Worm (Caenorhabditis elegans): ENCODE results near the gene let-70.

Gene let-70

DNA sequence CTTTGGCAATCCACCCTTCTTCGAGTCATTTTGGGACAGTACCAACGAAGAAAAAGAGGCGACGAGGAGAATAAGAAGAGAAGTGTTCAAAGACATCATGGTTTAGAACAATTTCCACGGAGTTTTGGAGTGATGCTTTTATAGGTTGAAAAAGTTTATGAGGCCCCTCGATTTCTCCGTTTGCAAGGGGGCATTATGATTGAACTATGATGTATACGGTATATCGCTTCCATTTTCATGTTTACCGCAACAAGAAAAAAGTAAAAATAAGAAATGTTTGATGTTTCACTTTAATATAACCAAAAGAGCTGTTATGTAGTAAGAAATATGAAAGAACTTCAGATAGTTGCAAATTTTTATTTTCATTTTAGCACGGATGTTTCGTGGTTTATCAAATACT is 19.3 kb upstream of the let-70 start, which contains the start of gene srlf-18:
srlf-18 (minus strand) TSS at position 101 of the 400 bp plus-strand sequence.
- no peak for TF ChIP-seq unc-62 (GFP tag; optimal IDR thresholded peaks at IDR 0.05)

DNA sequence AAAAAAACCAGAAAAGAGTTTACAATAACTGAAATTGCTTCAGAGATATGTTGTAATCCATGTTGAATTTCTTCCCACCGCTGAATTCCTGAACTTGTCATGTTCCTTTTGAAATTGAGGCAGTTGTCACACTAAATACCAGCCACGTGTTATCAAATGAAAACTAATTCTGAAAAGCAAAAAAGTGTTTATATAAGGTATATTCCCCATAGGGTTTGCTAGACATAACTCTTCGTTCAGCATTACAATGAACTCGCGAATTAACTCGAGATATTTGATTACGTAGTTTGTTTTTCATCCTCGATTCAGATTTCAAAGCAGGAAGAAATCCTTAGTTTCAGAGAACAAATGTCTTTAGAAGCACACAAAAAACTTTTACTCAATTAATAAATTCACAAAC is 18.2 kb upstream of the let-70 start, which contains the start of gene str-3:
str-3 (minus strand) TSS at position 101 of the 400 bp plus-strand sequence.
- no peak for TF ChIP-seq unc-62 (GFP tag; optimal IDR thresholded peaks at IDR 0.05)

DNA sequence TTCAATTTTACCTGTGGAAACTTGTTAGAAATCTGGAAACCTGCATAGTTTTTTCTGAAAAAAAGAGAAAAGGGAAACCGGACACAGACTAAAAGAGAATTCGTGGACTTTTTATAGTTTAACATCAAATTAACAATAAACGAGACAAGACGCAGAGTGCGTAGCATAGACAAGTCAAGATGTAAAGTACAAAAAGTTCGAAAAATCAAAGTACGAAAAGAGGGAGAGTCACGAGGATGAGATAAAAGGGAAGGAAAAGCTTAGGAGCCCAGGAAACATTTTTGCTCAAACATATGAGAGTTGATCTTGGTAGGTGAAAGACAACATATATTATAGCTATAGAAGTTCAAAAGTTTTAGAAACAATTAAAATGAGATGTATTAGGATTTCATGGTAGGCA is 15.7 kb upstream of the let-70 start, which contains the start of gene M7.12:
M7.12 (minus strand) TSS at position 188 of the 400 bp plus-strand sequence.
- TF ChIP-seq unc-62 (GFP tag; optimal IDR thresholded peaks at IDR 0.05) = no peak

DNA sequence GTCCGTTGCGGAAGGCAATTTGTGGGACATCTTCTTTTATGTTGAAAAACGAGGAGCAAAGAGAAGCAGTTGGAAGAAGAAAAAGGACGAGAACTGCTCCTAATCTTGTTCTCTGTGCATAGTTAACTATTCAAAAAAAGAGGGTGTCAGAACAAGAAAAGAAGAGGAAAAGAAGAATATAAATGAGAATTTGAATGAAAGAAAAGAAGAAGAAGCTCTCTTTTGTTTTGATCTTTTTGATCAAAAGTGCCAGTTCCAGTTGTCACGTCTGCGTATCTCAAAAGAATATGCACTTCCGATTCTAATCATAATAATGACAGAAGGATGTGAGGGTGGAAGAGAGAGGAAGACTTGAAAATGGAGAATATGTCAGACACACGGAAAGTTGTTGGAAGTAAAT is 12.9 kb upstream of the let-70 start, which contains the start of gene M7.8:
M7.8 (minus strand) TSS at position 112 of the 400 bp plus-strand sequence.
- no peak for TF ChIP-seq unc-62 (GFP tag; optimal IDR thresholded peaks at IDR 0.05)

DNA sequence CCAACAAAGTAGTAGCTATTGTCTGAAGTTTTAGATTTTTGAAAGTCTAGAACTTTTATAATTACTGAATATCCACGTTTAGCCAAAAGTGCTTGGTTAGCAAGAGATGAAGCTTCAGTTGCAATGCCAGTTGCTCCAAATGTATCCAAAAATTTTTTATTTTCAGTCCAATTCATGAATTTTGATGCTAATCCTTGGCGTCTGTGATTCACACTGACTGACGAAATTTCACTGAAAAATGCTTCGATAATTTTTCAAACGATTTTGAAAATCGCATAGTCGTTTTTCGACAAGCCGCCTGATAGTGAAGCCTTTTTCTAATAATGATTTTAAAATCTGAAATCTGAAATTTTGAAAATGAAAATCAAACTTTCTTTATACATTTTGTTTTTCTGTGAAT is 12.0 kb upstream of the let-70 start:
- TF ChIP-seq unc-62 (GFP tag; optimal IDR thresholded peaks at IDR 0.05) = no peak

DNA sequence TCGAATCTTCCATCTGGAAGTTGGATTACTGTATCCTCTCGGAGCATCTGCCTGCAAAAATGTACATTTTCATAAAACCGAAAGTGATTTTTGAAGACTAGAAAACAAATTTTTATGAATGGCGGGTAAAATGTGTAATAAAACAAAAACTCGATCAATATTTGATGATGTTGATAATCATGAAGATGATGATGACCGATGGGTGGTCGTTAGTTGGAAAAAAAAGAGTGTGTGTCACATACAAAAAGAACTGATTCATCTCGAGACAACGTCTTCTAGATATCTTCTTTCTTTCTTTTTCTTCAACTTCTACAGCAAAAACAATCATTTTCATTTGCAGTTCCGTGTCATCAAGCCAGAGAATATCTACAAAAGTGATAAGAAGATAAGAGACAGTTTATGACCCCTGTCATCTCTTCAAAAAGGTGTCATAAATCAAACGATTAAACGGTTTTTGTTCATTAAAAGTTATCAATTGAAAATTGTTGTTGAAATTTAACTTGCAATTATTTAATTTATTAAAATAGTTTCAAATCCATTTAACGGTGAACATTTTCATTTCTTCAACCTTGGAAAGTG is 10.5 kb upstream of the let-70 start, which contains the start of gene bcc-1:
bcc-1 (minus strand) TSS at position 51 of the 579 bp plus-strand sequence.
- no peak for TF ChIP-seq unc-62 (GFP tag; optimal IDR thresholded peaks at IDR 0.05)

DNA sequence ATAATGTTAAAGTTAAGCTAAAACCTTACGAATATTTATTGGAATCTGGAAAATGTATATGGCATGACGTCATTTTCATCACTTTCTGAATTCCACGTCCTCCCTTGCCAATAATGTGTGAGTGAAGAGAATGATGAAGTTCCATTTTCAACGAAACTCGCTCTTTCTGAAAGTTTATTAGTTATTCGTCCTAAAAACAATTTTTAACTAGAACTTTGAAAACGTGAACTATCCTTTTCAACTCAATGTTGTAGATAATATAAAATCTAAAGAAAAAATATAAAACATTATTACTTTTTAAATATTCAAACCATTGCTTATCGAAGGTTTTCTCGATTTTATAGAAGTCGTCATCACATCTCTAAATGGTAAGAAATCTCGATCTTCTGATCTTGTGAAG is 7.5 kb upstream of the let-70 start, which contains the start of gene M7.7:
M7.7 (plus strand) TSS at position 301 of the 400 bp plus-strand sequence.
- TF ChIP-seq unc-62 (GFP tag; optimal IDR thresholded peaks at IDR 0.05) = no peak

DNA sequence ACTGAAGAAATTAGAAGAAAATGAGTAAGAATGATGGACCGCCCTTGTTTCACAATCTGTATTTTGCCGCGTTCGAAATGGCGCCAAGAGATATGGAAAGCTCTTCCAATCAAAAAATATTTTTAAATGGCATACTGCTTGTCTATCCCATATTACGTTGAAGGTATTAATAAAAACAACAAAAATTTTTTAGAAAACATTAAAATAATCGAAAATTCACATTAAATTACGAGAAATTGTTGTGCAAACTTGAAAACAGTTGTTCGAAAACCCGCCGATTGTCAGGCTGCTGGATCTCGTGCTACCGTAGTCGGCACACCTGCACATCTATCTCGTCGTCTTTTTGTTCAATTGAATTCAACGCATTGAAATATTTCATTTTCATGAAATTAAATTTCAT is 1.6 kb upstream of the let-70 start, which contains the start of gene klc-1:
klc-1 (plus strand) TSS at position 127 of the 400 bp plus-strand sequence.
- no peak for TF ChIP-seq unc-62 (GFP tag; optimal IDR thresholded peaks at IDR 0.05)

DNA sequence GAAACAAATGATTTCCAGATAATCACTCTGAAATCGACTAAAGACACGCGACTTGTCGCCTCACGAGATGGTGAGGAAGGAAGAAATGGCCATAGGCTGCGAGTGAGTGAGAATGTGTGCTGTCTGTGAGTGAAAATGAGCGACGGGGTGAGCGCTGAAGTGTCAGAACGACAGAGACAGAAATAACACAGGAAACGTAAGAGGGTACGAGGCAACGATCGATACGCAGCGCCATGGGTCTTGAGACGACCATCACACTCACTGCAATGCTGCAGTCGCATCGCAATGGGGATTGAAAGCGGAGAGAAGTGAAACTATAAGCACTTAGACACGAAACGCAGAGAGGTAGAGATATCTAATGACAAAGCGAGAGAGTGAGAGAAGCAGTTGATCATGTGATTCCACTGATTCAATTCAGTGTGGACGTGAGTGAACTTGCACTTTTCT is 759 bp upstream of the let-70 start:
- no peak for TF ChIP-seq unc-62 (GFP tag; optimal IDR thresholded peaks at IDR 0.05)

DNA sequence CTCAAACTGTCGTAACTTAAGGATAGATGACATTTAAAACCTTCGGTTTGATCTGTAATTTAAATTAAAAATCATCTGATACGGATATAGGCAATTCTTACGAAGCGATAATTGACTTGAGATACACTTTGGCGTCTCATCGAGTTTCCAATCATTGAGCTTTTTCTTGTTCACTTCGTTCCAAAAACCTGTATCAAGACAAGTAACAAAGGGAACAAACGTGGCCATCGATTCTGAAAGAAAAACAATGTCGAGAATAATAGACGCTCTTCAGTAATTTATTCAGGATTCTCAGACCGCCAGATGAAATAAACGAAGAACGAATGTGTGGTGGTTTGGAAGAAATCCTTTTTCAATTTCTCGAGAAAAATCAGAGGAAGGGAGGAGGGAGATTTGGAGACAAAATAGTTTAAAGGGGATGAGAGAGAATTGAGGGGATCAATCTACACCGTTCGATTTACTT is 1.2 kb downstream of the let-70 start, which contains the start of gene atg-7:
atg-7 (minus strand) TSS at position 233 of the 463 bp plus-strand sequence.
- no peak for TF ChIP-seq unc-62 (GFP tag; optimal IDR thresholded peaks at IDR 0.05)

DNA sequence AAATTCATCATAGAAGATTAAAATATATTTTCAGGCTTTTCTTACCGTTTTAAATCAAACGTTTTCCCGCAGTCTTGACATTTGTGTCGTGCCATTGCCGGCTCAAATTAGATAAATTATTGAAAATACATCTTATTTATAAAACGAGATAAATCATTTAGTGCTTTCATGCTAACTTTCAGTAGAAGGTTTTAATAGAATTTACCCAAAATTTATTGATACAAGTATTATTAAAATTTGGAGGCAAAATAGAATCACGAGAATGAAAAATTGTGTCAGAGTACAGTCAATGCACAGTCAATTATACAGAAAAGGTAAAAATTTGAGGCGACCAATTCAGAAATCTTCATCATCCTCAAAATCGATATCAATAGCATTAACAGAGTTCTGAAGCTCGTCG is 3.6 kb downstream of the let-70 start, which contains the start of gene Y5F2A.4:
Y5F2A.4 (minus strand) TSS at position 101 of the 400 bp plus-strand sequence.
- TF ChIP-seq unc-62 (GFP tag; optimal IDR thresholded peaks at IDR 0.05) = no peak

DNA sequence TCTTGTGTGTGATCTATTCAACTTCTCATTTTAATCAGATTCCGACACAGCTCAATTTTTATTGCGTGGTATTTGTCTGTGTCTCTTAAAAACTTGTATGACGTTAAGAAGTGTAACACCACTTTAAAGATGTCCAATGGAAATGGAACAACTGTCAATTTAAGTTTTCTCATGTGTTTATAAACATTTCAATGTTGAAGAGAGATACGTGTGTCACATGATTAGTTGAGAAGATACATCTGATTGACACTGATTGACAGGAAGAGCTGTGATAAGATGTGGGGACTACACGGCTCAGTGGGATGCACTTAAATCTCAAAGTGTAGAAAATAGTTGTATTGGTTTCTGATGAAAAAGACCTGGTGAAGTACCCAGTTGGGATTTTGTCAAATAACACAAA is 13.7 kb downstream of the let-70 start:
- no peak for TF ChIP-seq unc-62 (GFP tag; optimal IDR thresholded peaks at IDR 0.05)

DNA sequence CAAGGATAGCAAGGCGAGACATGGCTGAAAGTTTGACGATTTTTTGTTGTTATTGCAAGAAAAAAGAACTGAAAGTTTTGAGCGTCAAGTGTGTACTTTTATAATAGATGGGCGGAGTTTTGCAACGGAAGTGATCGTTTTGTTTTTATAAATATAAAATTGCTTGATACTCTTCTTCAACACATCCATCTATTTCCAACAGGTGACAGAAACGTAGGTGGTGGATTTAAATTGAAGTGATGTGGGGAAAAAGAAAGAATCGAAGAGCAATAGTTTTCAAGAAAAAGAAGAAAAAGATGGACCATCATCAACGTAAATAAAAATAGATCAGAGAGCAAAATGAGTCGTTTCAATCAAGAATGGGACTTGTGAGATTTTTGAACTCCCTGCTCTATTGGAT is 15.1 kb downstream of the let-70 start, which contains the start of gene ttr-17:
ttr-17 (minus strand) TSS at position 24 of the 400 bp plus-strand sequence.
- no peak for TF ChIP-seq unc-62 (GFP tag; optimal IDR thresholded peaks at IDR 0.05)

DNA sequence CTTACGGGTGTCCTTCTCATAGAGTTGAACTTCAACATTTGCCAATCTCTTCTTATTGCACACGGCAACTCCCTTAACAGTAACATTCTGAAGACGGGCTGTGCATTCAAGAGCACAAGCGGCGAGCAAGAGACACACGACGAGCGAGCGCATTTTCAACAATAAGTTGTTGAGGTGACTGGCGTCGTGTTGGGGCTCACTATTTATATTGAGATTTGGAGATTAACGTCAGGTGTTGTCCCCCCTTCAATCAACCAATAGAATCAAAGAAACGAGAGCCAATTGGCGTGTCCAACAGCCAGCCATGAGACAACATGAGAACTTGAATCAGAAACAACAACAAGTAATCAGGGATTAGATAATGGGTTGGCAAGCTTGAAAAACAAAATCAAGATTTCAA is 18.1 kb downstream of the let-70 start, which contains the start of gene ttr-16:
ttr-16 (minus strand) TSS at position 176 of the 400 bp plus-strand sequence.
- no peak for TF ChIP-seq unc-62 (GFP tag; optimal IDR thresholded peaks at IDR 0.05)

DNA sequence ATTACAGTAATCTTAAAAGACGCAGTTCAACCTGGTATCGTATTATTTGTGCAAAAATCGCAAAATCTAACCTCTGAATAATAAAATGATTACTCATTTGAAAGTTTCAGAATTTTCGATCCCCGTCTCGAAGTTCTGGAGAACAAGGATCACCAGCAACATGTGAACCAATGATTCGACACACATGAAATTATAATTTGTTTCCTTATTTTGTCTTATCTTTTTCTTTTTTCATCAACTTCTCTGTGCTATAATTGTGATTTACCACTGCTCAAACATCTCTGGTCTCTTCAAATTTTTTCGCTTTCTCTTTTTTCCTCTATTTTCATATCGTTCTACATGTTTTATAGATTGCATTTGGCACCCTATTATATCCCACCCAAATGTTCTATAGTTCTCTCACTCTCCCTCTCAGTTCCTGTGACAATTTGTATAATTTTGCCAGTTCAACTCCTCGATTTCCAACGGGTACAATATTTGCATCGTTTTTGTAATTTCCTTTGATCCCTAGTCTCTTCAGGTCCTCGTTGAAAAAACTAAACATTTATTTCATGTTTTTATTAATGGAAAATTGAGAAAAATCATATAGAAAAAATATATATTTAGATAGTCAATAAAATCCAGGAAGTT is 19.0 kb downstream of the let-70 start:
- no peak for TF ChIP-seq unc-62 (GFP tag; optimal IDR thresholded peaks at IDR 0.05)

DNA sequence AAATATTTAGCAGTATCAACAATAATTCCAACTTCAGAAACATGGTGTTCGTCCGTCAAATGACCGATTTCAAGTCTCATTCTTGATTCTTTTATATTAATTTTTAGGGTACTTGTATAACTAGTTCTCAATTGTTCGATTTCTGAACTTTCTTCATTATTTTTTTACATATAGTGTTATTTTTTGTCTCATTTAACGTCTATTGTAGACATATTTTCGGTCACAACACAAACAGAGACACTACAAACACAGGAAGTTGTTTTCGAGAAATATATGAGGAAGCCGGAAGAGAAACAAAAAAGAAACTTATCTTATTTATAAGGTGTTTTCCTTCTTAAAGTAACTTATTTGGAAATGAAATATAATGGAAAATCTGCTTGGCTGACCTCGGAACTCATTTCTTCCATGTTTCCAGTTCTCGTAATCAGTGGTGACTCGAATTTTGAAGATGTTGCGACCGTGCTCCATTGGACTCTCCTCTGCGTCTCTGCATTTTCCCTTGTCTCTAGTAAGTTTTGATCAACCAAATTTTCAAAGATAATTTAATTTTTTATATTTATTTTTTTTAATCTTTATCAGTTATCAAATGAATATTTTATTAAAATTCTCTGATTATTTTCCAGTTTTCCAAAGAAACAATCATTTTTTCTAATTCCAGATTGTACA is 28.3 kb downstream of the let-70 start, which contains the start of the genes F36H1.12 and lin-3:
F36H1.12 (minus strand) TSS at position 51 of the 666 bp plus-strand sequence.
lin-3 (plus strand) TSS at position 657 of the 666 bp plus-strand sequence.
- no peak for TF ChIP-seq unc-62 (GFP tag; optimal IDR thresholded peaks at IDR 0.05)

All from whole organism, dauer.